Worm (Caenorhabditis elegans): Measurements from ENCODE around the gene mam-2.

mam-2 gene

ce11 chrIV:9994895-9995394 lies 11.9 kb downstream of the mam-2 start, which contains the start of gene uba-1:
TSS of gene uba-1 (minus strand) at chrIV:9994945.
- TF ChIP-seq elt-1 (tag; optimal IDR thresholded peaks at IDR 0.05; ENCODE audit: borderline replicate concordance, insufficient read depth) (no peak), M03D4.4 (tag; optimal IDR thresholded peaks at IDR 0.05) (no peak), bed-3 (GFP tag; optimal IDR thresholded peaks at IDR 0.05) (no peak), nhr-28 (tag; optimal IDR thresholded peaks at IDR 0.05) (no peak), lin-13 (tag; optimal IDR thresholded peaks at IDR 0.05) (no peak), elt-3 (tag; optimal IDR thresholded peaks at IDR 0.05) (no peak), unc-120 (tag; optimal IDR thresholded peaks at IDR 0.05; ENCODE audit: poor library complexity, severe bottlenecking) (no peak), flh-1 (GFP tag; optimal IDR thresholded peaks at IDR 0.05) (no peak), nhr-76 (tag; optimal IDR thresholded peaks at IDR 0.05) (no peak), ces-1 (GFP tag; optimal IDR thresholded peaks at IDR 0.05) (no peak), cnd-1 (tag; optimal IDR thresholded peaks at IDR 0.05) (no peak), unc-62 (GFP tag; optimal IDR thresholded peaks at IDR 0.05) (no peak), nhr-12 (tag; optimal IDR thresholded peaks at IDR 0.05) (no peak), zip-8 (tag; optimal IDR thresholded peaks at IDR 0.05) (no peak), nhr-237 (tag; optimal IDR thresholded peaks at IDR 0.05) (no peak), mep-1 (tag; optimal IDR thresholded peaks at IDR 0.05) (no peak)

ce11 chrIV:9998487-9999218 lies 15.7 kb downstream of the mam-2 start, which contains the start of gene pyp-1:
TSS of gene pyp-1 (minus strand) at chrIV:9998925.
- peak; percentile 54 for TF ChIP-seq lsy-2 (tag; optimal IDR thresholded peaks at IDR 0.05)
- no peak for TF ChIP-seq nhr-12 (tag; optimal IDR thresholded peaks at IDR 0.05)
- TF ChIP-seq zip-8 (tag; optimal IDR thresholded peaks at IDR 0.05) = no peak

- TF ChIP-seq ceh-83 (GFP tag; optimal IDR thresholded peaks at IDR 0.05) (no peak), mls-2 (tag; optimal IDR thresholded peaks at IDR 0.05) (no peak)
Observed at ce11 chrIV:10001748-10002147, 18.8 kb downstream of the mam-2 start, which contains the start of gene C47E12.3. TSS of gene C47E12.3 (minus strand) at chrIV:10001848.

ce11 chrIV:10003372-10003771 lies 20.4 kb downstream of the mam-2 start, which contains the start of the genes C47E12.2 and sars-1:
TSS of gene C47E12.2 (minus strand) at chrIV:10003502.
TSS of gene sars-1 (plus strand) at chrIV:10003726.
- TF ChIP-seq ces-1 (GFP tag; optimal IDR thresholded peaks at IDR 0.05) = no peak
- peak; percentile 90 for TF ChIP-seq lsy-2 (tag; optimal IDR thresholded peaks at IDR 0.05)
- no peak for TF ChIP-seq drap-1 (GFP tag; optimal IDR thresholded peaks at IDR 0.05)
- no peak for TF ChIP-seq snpc-4 (tag; optimal IDR thresholded peaks at IDR 0.05)
- no peak for TF ChIP-seq sptf-1 (tag; optimal IDR thresholded peaks at IDR 0.05)

ce11 chrIV:10006792-10007191 lies 23.8 kb downstream of the mam-2 start, which contains the start of gene C47E12.13:
TSS of gene C47E12.13 (minus strand) at chrIV:10006892.
- no peak for TF ChIP-seq nhr-12 (tag; optimal IDR thresholded peaks at IDR 0.05)

ce11 chrIV:10007758-10008157 lies 24.8 kb downstream of the mam-2 start:
- peak; percentile 82 for TF ChIP-seq blmp-1 (tag; optimal IDR thresholded peaks at IDR 0.05)
- peak; percentile 57 for TF ChIP-seq pha-4 (tag; optimal IDR thresholded peaks at IDR 0.05)
- no peak for TF ChIP-seq ham-2 (GFP tag; optimal IDR thresholded peaks at IDR 0.05)
- TF ChIP-seq nhr-237 (tag; optimal IDR thresholded peaks at IDR 0.05) = peak; percentile 15
- TF ChIP-seq hlh-1 (tag; optimal IDR thresholded peaks at IDR 0.05) = no peak
- no peak for TF ChIP-seq elt-3 (tag; optimal IDR thresholded peaks at IDR 0.05)
- no peak for TF ChIP-seq ceh-39 (tag; optimal IDR thresholded peaks at IDR 0.05)
- no peak for TF ChIP-seq snpc-4 (tag; optimal IDR thresholded peaks at IDR 0.05)

- TF ChIP-seq lsy-2 (tag; optimal IDR thresholded peaks at IDR 0.05) (no peak), lin-13 (tag; optimal IDR thresholded peaks at IDR 0.05) (no peak), sptf-1 (tag; optimal IDR thresholded peaks at IDR 0.05) (no peak), nhr-28 (tag; optimal IDR thresholded peaks at IDR 0.05) (no peak), ztf-11 (tag; optimal IDR thresholded peaks at IDR 0.05) (no peak), sem-2 (GFP tag; optimal IDR thresholded peaks at IDR 0.05) (no peak), tbx-8 (GFP tag; optimal IDR thresholded peaks at IDR 0.05) (no peak), nhr-2 (tag; optimal IDR thresholded peaks at IDR 0.05) (no peak), mep-1 (tag; optimal IDR thresholded peaks at IDR 0.05) (no peak), hlh-1 (tag; optimal IDR thresholded peaks at IDR 0.05) (no peak), pha-4 (tag; optimal IDR thresholded peaks at IDR 0.05) (no peak), snpc-4 (tag; optimal IDR thresholded peaks at IDR 0.05) (no peak)
Observed at ce11 chrIV:10009536-10009935, 26.5 kb downstream of the mam-2 start, which contains the start of gene magu-4. TSS of gene magu-4 (plus strand) at chrIV:10009753.

Measured in whole organism, mixed stage, embryonic.